Worm (Caenorhabditis elegans): ENCODE results near the gene T07F8.4.

ce11 chrII:7174843-7175242 lies 43.0 kb upstream of the T07F8.4 start, which contains the start of gene glc-4:
- TF ChIP-seq nhr-237 (tag; optimal IDR thresholded peaks at IDR 0.05) (no peak), bed-3 (GFP tag; optimal IDR thresholded peaks at IDR 0.05) (no peak), ces-1 (GFP tag; optimal IDR thresholded peaks at IDR 0.05) (no peak), flh-1 (GFP tag; optimal IDR thresholded peaks at IDR 0.05) (no peak), nhr-12 (tag; optimal IDR thresholded peaks at IDR 0.05) (no peak), elt-3 (tag; optimal IDR thresholded peaks at IDR 0.05) (no peak), nhr-28 (tag; optimal IDR thresholded peaks at IDR 0.05) (no peak), pha-4 (tag; optimal IDR thresholded peaks at IDR 0.05) (no peak), mls-2 (tag; optimal IDR thresholded peaks at IDR 0.05) (no peak)

Data from whole organism, mixed stage, embryonic.